Worm (Caenorhabditis elegans) whole organism, L1 larva: ENCODE results near the gene oac-15.

ENCODE experiments used
- ama-1 ChIP-seq: fragments of 150-350 bp; optimal IDR thresholded peaks from 2 replicates; lab custom pipeline; 2014
- blmp-1 ChIP-seq: fragments of 150-350 bp; optimal IDR thresholded peaks from 2 replicates; lab custom pipeline; 2014; ENCODE audit warnings: missing biosample characterization, missing genetic modification characterization
- ceh-63 ChIP-seq: fragments of 200-800 bp; sonication (Bioruptor generic); optimal IDR thresholded peaks from 2 replicates; lab custom pipeline; 2018; ENCODE audit warnings: mild to moderate bottlenecking, missing genetic modification characterization, missing compliant biosample characterization
- ceh-8 ChIP-seq: fragments of 200-800 bp; sonication (Bioruptor generic); optimal IDR thresholded peaks from 2 replicates; lab custom pipeline; 2018; ENCODE audit warnings: mild to moderate bottlenecking, missing genetic modification characterization, moderate library complexity, missing compliant biosample characterization
- ceh-82 ChIP-seq, 3 experiments: fragments of 150-350 bp in 1 of 3; sonication (generic microtip) in 2 of 3; optimal IDR thresholded peaks; 2 replicates each; lab custom pipeline; 2014 to 2017; ENCODE audit warnings: missing biosample characterization in 3 of 3, missing genetic modification characterization in 3 of 3
- ceh-90 ChIP-seq: sonication (generic microtip); optimal IDR thresholded peaks from 2 replicates; lab custom pipeline; 2016; ENCODE audit warnings: missing genetic modification characterization, missing compliant biosample characterization
- ces-1 ChIP-seq: fragments of 150-350 bp; optimal IDR thresholded peaks from 2 replicates; lab custom pipeline; 2014; ENCODE audit warnings: missing biosample characterization, missing genetic modification reagents, missing genetic modification characterization
- dsc-1 ChIP-seq: sonication (generic microtip); optimal IDR thresholded peaks from 2 replicates; lab custom pipeline; 2016; ENCODE audit warnings: mild to moderate bottlenecking, missing genetic modification characterization, missing compliant biosample characterization
- efl-1 ChIP-seq, 4 experiments: fragments of 150-350 bp; optimal IDR thresholded peaks in 3 of 4; peaks in 1 of 4; 1 replicate in 1 of 4; 2 replicates in 3 of 4; lab custom pipeline; 2014; ENCODE audit warnings: missing biosample characterization in 2 of 4, missing genetic modification characterization in 2 of 4, missing genetic modification reagents in 2 of 4
- egl-13 ChIP-seq: sonication (generic microtip); optimal IDR thresholded peaks from 2 replicates; lab custom pipeline; 2016; ENCODE audit warnings: missing genotype, missing genetic modification reagents, missing genetic modification characterization, missing compliant biosample characterization
- elt-2 ChIP-seq: sonication (generic microtip); optimal IDR thresholded peaks from 2 replicates; lab custom pipeline; 2016; ENCODE audit warnings: missing genetic modification characterization, mild to moderate bottlenecking, inconsistent platforms, missing compliant biosample characterization, missing genetic modification reagents
- ets-5 ChIP-seq: fragments of 200-800 bp; sonication (Bioruptor generic); IDR thresholded peaks from 2 replicates; pipeline ENCODE4 v1.3.6; 2022; ENCODE audit warnings: missing genetic modification characterization, missing compliant biosample characterization
- fkh-10 ChIP-seq: sonication (generic microtip); optimal IDR thresholded peaks from 2 replicates; lab custom pipeline; 2017; ENCODE audit warnings: missing biosample characterization, missing genetic modification reagents, missing genetic modification characterization
- fkh-8 ChIP-seq: sonication (generic microtip); optimal IDR thresholded peaks from 2 replicates; lab custom pipeline; 2016; ENCODE audit warnings: mild to moderate bottlenecking, missing genetic modification characterization, missing compliant biosample characterization
- grh-1 ChIP-seq: fragments of 200-800 bp; sonication (Bioruptor generic); IDR thresholded peaks from 2 replicates; pipeline ENCODE4 v1.3.6; 2022; ENCODE audit warnings: missing genetic modification reagents, missing genetic modification characterization, missing compliant biosample characterization
- hlh-17 ChIP-seq: fragments of 200-800 bp; sonication (Bioruptor generic); optimal IDR thresholded peaks from 2 replicates; lab custom pipeline; 2018; ENCODE audit warnings: missing genetic modification characterization, mild to moderate bottlenecking, missing compliant biosample characterization, moderate library complexity, borderline replicate concordance
- hpl-2 ChIP-seq: fragments of 150-350 bp; optimal IDR thresholded peaks from 2 replicates; lab custom pipeline; 2014; ENCODE audit warnings: missing biosample characterization, missing genetic modification reagents, missing genetic modification characterization
- irx-1 ChIP-seq: sonication (generic microtip); optimal IDR thresholded peaks from 2 replicates; lab custom pipeline; 2016; ENCODE audit warnings: missing genetic modification characterization, missing compliant biosample characterization
- jun-1 ChIP-seq: fragments of 150-350 bp; optimal IDR thresholded peaks from 2 replicates; lab custom pipeline; 2014; ENCODE audit warnings: missing biosample characterization, missing genetic modification reagents, missing genetic modification characterization
- lin-35 ChIP-seq, 2 experiments: fragments of 150-350 bp; optimal IDR thresholded peaks; 2 replicates each; lab custom pipeline; 2014; ENCODE audit warnings: missing biosample characterization in 2 of 2, missing genetic modification characterization in 2 of 2, missing genetic modification reagents in 2 of 2
- lir-3 ChIP-seq: sonication (generic microtip); optimal IDR thresholded peaks from 2 replicates; lab custom pipeline; 2016; ENCODE audit warnings: mild to moderate bottlenecking, missing genetic modification characterization, moderate library complexity, missing compliant biosample characterization; ENCODE audit not compliant: poor library complexity
- mdl-1 ChIP-seq, 2 experiments: fragments of 150-350 bp; optimal IDR thresholded peaks; 2 replicates each; lab custom pipeline; 2014 to 2017; ENCODE audit warnings: missing biosample characterization in 2 of 2, missing genetic modification characterization in 2 of 2, inconsistent platforms in 1 of 2
- mef-2 ChIP-seq: fragments of 150-350 bp; optimal IDR thresholded peaks from 2 replicates; lab custom pipeline; 2014; ENCODE audit warnings: missing biosample characterization, missing genetic modification characterization
- mep-1 ChIP-seq: fragments of 150-350 bp; optimal IDR thresholded peaks from 2 replicates; lab custom pipeline; 2014; ENCODE audit warnings: missing biosample characterization, missing genetic modification characterization
- nhr-12 ChIP-seq: sonication (generic microtip); optimal IDR thresholded peaks from 2 replicates; lab custom pipeline; 2017; ENCODE audit warnings: missing biosample characterization, missing genetic modification characterization
- nhr-19 ChIP-seq: fragments of 200-800 bp; sonication (Bioruptor generic); conservative IDR thresholded peaks from 2 replicates; pipeline ENCODE4 v1.3.6; 2022; ENCODE audit warnings: missing genetic modification characterization, missing compliant biosample characterization
- nhr-20 ChIP-seq: sonication (generic microtip); optimal IDR thresholded peaks from 2 replicates; lab custom pipeline; 2016; ENCODE audit warnings: mild to moderate bottlenecking, missing genetic modification characterization, missing compliant biosample characterization
- nhr-237 ChIP-seq: fragments of 150-350 bp; optimal IDR thresholded peaks from 2 replicates; lab custom pipeline; 2014; ENCODE audit warnings: missing biosample characterization, missing genetic modification characterization
- nhr-76 ChIP-seq: sonication (generic microtip); optimal IDR thresholded peaks from 2 replicates; lab custom pipeline; 2017; ENCODE audit warnings: missing biosample characterization, missing genetic modification characterization
- nhr-84 ChIP-seq: sonication (generic microtip); optimal IDR thresholded peaks from 2 replicates; lab custom pipeline; 2017; ENCODE audit warnings: missing biosample characterization, missing genetic modification characterization
- pqm-1 ChIP-seq: sonication (generic microtip); optimal IDR thresholded peaks from 3 replicates; lab custom pipeline; 2017; ENCODE audit warnings: missing biosample characterization, missing genetic modification characterization
- skn-1 ChIP-seq: fragments of 150-350 bp; optimal IDR thresholded peaks from 2 replicates; lab custom pipeline; 2014; ENCODE audit warnings: missing biosample characterization, missing genetic modification characterization
- snpc-4 ChIP-seq: fragments of 150-350 bp; optimal IDR thresholded peaks from 2 replicates; lab custom pipeline; 2014; ENCODE audit warnings: missing biosample characterization, missing genetic modification characterization
- snu-23 ChIP-seq: sonication (generic microtip); optimal IDR thresholded peaks from 2 replicates; lab custom pipeline; 2016; ENCODE audit warnings: missing genetic modification characterization, missing compliant biosample characterization
- sox-4 ChIP-seq: sonication (generic microtip); optimal IDR thresholded peaks from 2 replicates; lab custom pipeline; 2016; ENCODE audit warnings: missing genetic modification characterization, missing compliant biosample characterization
- tlp-1 ChIP-seq: fragments of 150-350 bp; optimal IDR thresholded peaks from 2 replicates; lab custom pipeline; 2014; ENCODE audit warnings: missing biosample characterization, missing genetic modification characterization
- unc-130 ChIP-seq: fragments of 150-350 bp; optimal IDR thresholded peaks from 2 replicates; lab custom pipeline; 2017; ENCODE audit warnings: missing biosample characterization, missing genetic modification characterization, inconsistent platforms
- unc-30 ChIP-seq: sonication (generic microtip); optimal IDR thresholded peaks from 2 replicates; lab custom pipeline; 2017; ENCODE audit warnings: missing biosample characterization, missing genetic modification characterization
- unc-62 ChIP-seq: fragments of 150-350 bp; optimal IDR thresholded peaks from 2 replicates; lab custom pipeline; 2014; ENCODE audit warnings: missing biosample characterization, missing genetic modification reagents, missing genetic modification characterization
- unc-86 ChIP-seq: sonication (generic microtip); optimal IDR thresholded peaks from 2 replicates; lab custom pipeline; 2016; ENCODE audit warnings: missing genetic modification characterization, missing compliant biosample characterization
- vab-15 ChIP-seq: sonication (generic microtip); optimal IDR thresholded peaks from 2 replicates; lab custom pipeline; 2017; ENCODE audit warnings: missing genotype, mild to moderate bottlenecking, missing genetic modification characterization, missing compliant biosample characterization
- xbp-1 ChIP-seq: sonication (generic microtip); optimal IDR thresholded peaks from 2 replicates; lab custom pipeline; 2016; ENCODE audit warnings: missing genetic modification characterization, missing compliant biosample characterization
- zag-1 ChIP-seq: fragments of 150-350 bp; optimal IDR thresholded peaks from 2 replicates; lab custom pipeline; 2014; ENCODE audit warnings: missing biosample characterization, missing genetic modification characterization
- zip-4 ChIP-seq: fragments of 200-800 bp; sonication (Bioruptor generic); optimal IDR thresholded peaks from 2 replicates; lab custom pipeline; 2018; ENCODE audit warnings: mild to moderate bottlenecking, missing genetic modification characterization, moderate library complexity, missing compliant biosample characterization
- ztf-11 ChIP-seq, 2 experiments: sonication (generic microtip); optimal IDR thresholded peaks; 2 replicates each; lab custom pipeline; 2016 to 2017; ENCODE audit warnings: missing genetic modification characterization in 2 of 2, missing biosample characterization in 1 of 2, missing compliant biosample characterization in 1 of 2

The oac-15 gene

ce11 chrV:16162124-16162735 lies 47.5 kb downstream of the oac-15 start, which contains the start of the genes str-109 and F10A3.11:
Gene str-109, minus strand, starts transcription at chrV:16162224.
Gene F10A3.11, plus strand, starts transcription at chrV:16162685.
- TF ChIP-seq nhr-19 (GFP tag; lab: Robert Waterston, UW) (no peak), sox-4 (no peak), dsc-1 (tag; lab: Kevin White, UChicago) (no peak), ztf-11 (tag; optimal IDR thresholded peaks at IDR 0.05; lab: Kevin White, UChicago) (no peak), blmp-1 (no peak)

ce11 chrV:16160087-16160486 lies 49.6 kb downstream of the oac-15 start:
- TF ChIP-seq zip-4: peak; percentile 79
- TF ChIP-seq egl-13 (tag; lab: Kevin White, UChicago): no peak
- no peak for TF ChIP-seq jun-1 (tag; lab: Kevin White, UChicago)
- no peak for TF ChIP-seq unc-86 (tag; lab: Kevin White, UChicago)
- TF ChIP-seq xbp-1 (tag; lab: Kevin White, UChicago): no peak
- TF ChIP-seq nhr-19 (GFP tag; lab: Robert Waterston, UW): no peak
- TF ChIP-seq fkh-8 (tag; lab: Kevin White, UChicago): no peak
- no peak for TF ChIP-seq nhr-84 (tag; lab: Kevin White, UChicago)
- TF ChIP-seq ets-5: no peak
- no peak for TF ChIP-seq unc-130 (tag; lab: Kevin White, UChicago)
- no peak for TF ChIP-seq lir-3 (tag; lab: Kevin White, UChicago)
- TF ChIP-seq fkh-10 (GFP tag; lab: Kevin White, UChicago): no peak
- peak; percentile 2 for TF ChIP-seq skn-1 (tag; lab: Kevin White, UChicago)
- peak; percentile 2 for TF ChIP-seq snpc-4 (tag; lab: Kevin White, UChicago)
- no peak for TF ChIP-seq ceh-90
- no peak for TF ChIP-seq mdl-1 (tag; optimal IDR thresholded peaks at IDR 0.05; lab: Kevin White, UChicago)
- no peak for TF ChIP-seq unc-30 (tag; lab: Kevin White, UChicago)
- no peak for TF ChIP-seq hpl-2 (GFP tag; lab: Kevin White, UChicago)
- no peak for TF ChIP-seq pqm-1 (tag; lab: Kevin White, UChicago)
- no peak for TF ChIP-seq nhr-12
- TF ChIP-seq nhr-237: no peak
- TF ChIP-seq lin-35 (GFP tag; optimal IDR thresholded peaks at IDR 0.05; lab: Kevin White, UChicago): no peak
- TF ChIP-seq unc-62 (GFP tag; lab: Kevin White, UChicago): no peak
- peak; percentile 24 for TF ChIP-seq elt-2
- peak in 1 of 2 experiments; percentile 9 for TF ChIP-seq efl-1 (optimal IDR thresholded peaks at IDR 0.05; lab: Kevin White, UChicago)
- peak in 1 of 2 experiments; percentile 4 for TF ChIP-seq efl-1 (GFP tag; optimal IDR thresholded peaks at IDR 0.05 in 1 of 2; lab: Kevin White, UChicago)
- TF ChIP-seq ceh-82 (tag; optimal IDR thresholded peaks at IDR 0.05; lab: Kevin White, UChicago): no peak
- no peak for TF ChIP-seq nhr-76 (tag; lab: Kevin White, UChicago)

ce11 chrV:16159594-16159993 lies 50.1 kb downstream of the oac-15 start, which contains the start of gene F10A3.17:
Gene F10A3.17, minus strand, starts transcription at chrV:16159694.
- no peak for TF ChIP-seq ets-5
- no peak for TF ChIP-seq ama-1 (lab: Kevin White, UChicago)
- TF ChIP-seq ceh-8 (GFP tag; lab: Kevin White, UChicago): no peak
- TF ChIP-seq irx-1 (tag; lab: Kevin White, UChicago): no peak
- TF ChIP-seq vab-15: no peak
- no peak for TF ChIP-seq ztf-11 (tag; optimal IDR thresholded peaks at IDR 0.05; lab: Kevin White, UChicago)
- no peak for TF ChIP-seq fkh-8 (tag; lab: Kevin White, UChicago)
- TF ChIP-seq tlp-1 (tag; lab: Kevin White, UChicago): no peak
- no peak for TF ChIP-seq mep-1 (tag; lab: Kevin White, UChicago)
- no peak for TF ChIP-seq efl-1 (optimal IDR thresholded peaks at IDR 0.05; lab: Kevin White, UChicago)
- TF ChIP-seq efl-1 (GFP tag; optimal IDR thresholded peaks at IDR 0.05 in 1 of 2; lab: Kevin White, UChicago): no peak
- no peak for TF ChIP-seq ceh-63
- no peak for TF ChIP-seq ces-1 (GFP tag; lab: Kevin White, UChicago)
- TF ChIP-seq nhr-20 (tag; lab: Kevin White, UChicago): no peak
- no peak for TF ChIP-seq hlh-17 (GFP tag; lab: Kevin White, UChicago)
- TF ChIP-seq mef-2 (tag; lab: Kevin White, UChicago): no peak
- TF ChIP-seq elt-2: no peak
- no peak for TF ChIP-seq snu-23 (GFP tag; lab: Kevin White, UChicago)
- no peak for TF ChIP-seq grh-1 (GFP tag; lab: Robert Waterston, UW)
- TF ChIP-seq zag-1 (tag; lab: Kevin White, UChicago): no peak
